Worm (Caenorhabditis elegans) whole organism, L3 larva: ENCODE measurements around the gene ceh-62.
A peak's percentile ranks its signal among the peaks of the same experiment; 100 is the strongest.

Experiments used
- ZK546.5 ChIP-seq: sonication (generic microtip); optimal IDR thresholded peaks from 2 replicates; lab custom pipeline; 2017; ENCODE audit warnings: missing biosample characterization, missing genetic modification characterization
- aly-2 ChIP-seq: fragments of 150-350 bp; optimal IDR thresholded peaks from 2 replicates; lab custom pipeline; 2014; ENCODE audit warnings: missing biosample characterization, missing genetic modification characterization
- ceh-16 ChIP-seq: sonication (generic microtip); optimal IDR thresholded peaks from 2 replicates; lab custom pipeline; 2017; ENCODE audit warnings: missing biosample characterization, missing genetic modification characterization
- ceh-28 ChIP-seq: fragments of 150-350 bp; optimal IDR thresholded peaks from 2 replicates; lab custom pipeline; 2014; ENCODE audit warnings: missing biosample characterization, missing genetic modification reagents, missing genetic modification characterization
- ceh-9 ChIP-seq: sonication (generic microtip); optimal IDR thresholded peaks from 2 replicates; lab custom pipeline; 2018; ENCODE audit warnings: missing biosample characterization, missing genetic modification characterization
- daf-12 ChIP-seq: fragments of 150-350 bp; optimal IDR thresholded peaks from 2 replicates; lab custom pipeline; 2014; ENCODE audit warnings: missing biosample characterization, missing genetic modification reagents, missing genetic modification characterization
- egl-27 ChIP-seq: sonication (generic microtip); optimal IDR thresholded peaks from 4 replicates; lab custom pipeline; 2017; ENCODE audit warnings: missing biosample characterization, missing genetic modification reagents, missing genetic modification characterization
- egl-5 ChIP-seq: fragments of 150-350 bp; optimal IDR thresholded peaks from 2 replicates; lab custom pipeline; 2017; ENCODE audit warnings: missing biosample characterization, missing genetic modification reagents, missing genetic modification characterization, inconsistent platforms
- elt-1 ChIP-seq: fragments of 150-350 bp; optimal IDR thresholded peaks from 2 replicates; lab custom pipeline; 2014; ENCODE audit warnings: missing biosample characterization, missing genetic modification characterization
- elt-2 ChIP-seq: sonication (generic microtip); optimal IDR thresholded peaks from 2 replicates; lab custom pipeline; 2016; ENCODE audit warnings: missing genetic modification reagents, mild to moderate bottlenecking, missing genetic modification characterization, missing compliant biosample characterization
- elt-3 ChIP-seq, 3 experiments: fragments of 150-350 bp in 1 of 3; sonication (generic microtip) in 2 of 3; optimal IDR thresholded peaks; 2 replicates in 2 of 3; 4 replicates in 1 of 3; lab custom pipeline; 2014 to 2017; ENCODE audit warnings: missing biosample characterization in 3 of 3, missing genetic modification characterization in 3 of 3
- fkh-10 ChIP-seq: sonication (generic microtip); optimal IDR thresholded peaks from 2 replicates; lab custom pipeline; 2017; ENCODE audit warnings: missing biosample characterization, missing genetic modification reagents, missing genetic modification characterization
- hmg-11 ChIP-seq: sonication (generic microtip); optimal IDR thresholded peaks from 2 replicates; lab custom pipeline; 2016; ENCODE audit warnings: missing genetic modification characterization, missing compliant biosample characterization
- jun-1 ChIP-seq: fragments of 150-350 bp; optimal IDR thresholded peaks from 2 replicates; lab custom pipeline; 2014; ENCODE audit warnings: missing biosample characterization, missing genetic modification reagents, missing genetic modification characterization
- lin-15B ChIP-seq: fragments of 150-350 bp; optimal IDR thresholded peaks from 2 replicates; lab custom pipeline; 2014; ENCODE audit warnings: missing biosample characterization, missing genetic modification characterization
- lin-39 ChIP-seq: fragments of 150-350 bp; optimal IDR thresholded peaks from 2 replicates; lab custom pipeline; 2018; ENCODE audit warnings: missing biosample characterization, missing genetic modification reagents, missing genetic modification characterization
- mml-1 ChIP-seq: fragments of 150-350 bp; sonication (generic microtip); optimal IDR thresholded peaks from 3 replicates; lab custom pipeline; 2014; ENCODE audit warnings: missing biosample characterization, missing genetic modification characterization
- nfya-1 ChIP-seq: sonication (generic microtip); optimal IDR thresholded peaks from 2 replicates; lab custom pipeline; 2017; ENCODE audit warnings: missing genetic modification characterization, mild to moderate bottlenecking, missing compliant biosample characterization, antibody characterized with exemption, moderate library complexity; ENCODE audit not compliant: insufficient read depth
- nhr-11 ChIP-seq: fragments of 150-350 bp; optimal IDR thresholded peaks from 2 replicates; lab custom pipeline; 2014; ENCODE audit warnings: missing biosample characterization, missing genetic modification characterization
- nhr-12 ChIP-seq: fragments of 150-350 bp; optimal IDR thresholded peaks from 2 replicates; lab custom pipeline; 2014; ENCODE audit warnings: missing biosample characterization, missing genetic modification characterization
- nhr-23 ChIP-seq: fragments of 150-350 bp; optimal IDR thresholded peaks from 2 replicates; lab custom pipeline; 2014; ENCODE audit warnings: missing biosample characterization, missing genetic modification reagents, missing genetic modification characterization
- nhr-237 ChIP-seq: fragments of 150-350 bp; optimal IDR thresholded peaks from 2 replicates; lab custom pipeline; 2014; ENCODE audit warnings: missing biosample characterization, missing genetic modification characterization
- nhr-25 ChIP-seq: sonication (generic microtip); optimal IDR thresholded peaks from 2 replicates; lab custom pipeline; 2017; ENCODE audit warnings: missing biosample characterization, missing genetic modification characterization
- nhr-43 ChIP-seq: sonication (generic microtip); optimal IDR thresholded peaks from 2 replicates; lab custom pipeline; 2016; ENCODE audit warnings: mild to moderate bottlenecking, missing genetic modification characterization, missing compliant biosample characterization; ENCODE audit not compliant: poor library complexity, severe bottlenecking
- nhr-67 ChIP-seq: fragments of 150-350 bp; optimal IDR thresholded peaks from 2 replicates; lab custom pipeline; 2014; ENCODE audit warnings: missing biosample characterization, missing genetic modification characterization
- nhr-76 ChIP-seq: fragments of 150-350 bp; sonication (generic microtip); optimal IDR thresholded peaks from 5 replicates; lab custom pipeline; 2014; ENCODE audit warnings: missing biosample characterization, missing genetic modification characterization
- nhr-77 ChIP-seq: fragments of 150-350 bp; optimal IDR thresholded peaks from 2 replicates; lab custom pipeline; 2014; ENCODE audit warnings: missing biosample characterization, missing genetic modification characterization
- pha-4 ChIP-seq: fragments of 150-350 bp; optimal IDR thresholded peaks from 2 replicates; lab custom pipeline; 2014; ENCODE audit warnings: missing biosample characterization, missing genetic modification reagents, missing genetic modification characterization
- pqm-1 ChIP-seq: fragments of 150-350 bp; optimal IDR thresholded peaks from 2 replicates; lab custom pipeline; 2017; ENCODE audit warnings: missing biosample characterization, missing genetic modification characterization, inconsistent platforms
- sea-2 ChIP-seq: fragments of 150-350 bp; sonication (generic microtip); optimal IDR thresholded peaks from 4 replicates; lab custom pipeline; 2014; ENCODE audit warnings: missing biosample characterization, missing genetic modification reagents, missing genetic modification characterization
- snpc-4 ChIP-seq: fragments of 150-350 bp; optimal IDR thresholded peaks from 2 replicates; lab custom pipeline; 2014; ENCODE audit warnings: missing biosample characterization, missing genetic modification characterization
- unc-39 ChIP-seq: sonication (generic microtip); optimal IDR thresholded peaks from 4 replicates; lab custom pipeline; 2017; ENCODE audit warnings: missing biosample characterization, missing genetic modification characterization
- unc-62 ChIP-seq: fragments of 150-350 bp; sonication (generic microtip); optimal IDR thresholded peaks from 4 replicates; lab custom pipeline; 2014; ENCODE audit warnings: missing biosample characterization, missing genetic modification reagents, missing genetic modification characterization
- zag-1 ChIP-seq: fragments of 150-350 bp; optimal IDR thresholded peaks from 2 replicates; lab custom pipeline; 2014; ENCODE audit warnings: missing biosample characterization, missing genetic modification characterization
- ztf-11 ChIP-seq: fragments of 150-350 bp; optimal IDR thresholded peaks from 2 replicates; lab custom pipeline; 2014; ENCODE audit warnings: missing biosample characterization, missing genetic modification characterization
- ztf-4 ChIP-seq: fragments of 150-350 bp; optimal IDR thresholded peaks from 2 replicates; lab custom pipeline; 2014; ENCODE audit warnings: missing biosample characterization, missing genetic modification characterization

The ceh-62 gene

DNA sequence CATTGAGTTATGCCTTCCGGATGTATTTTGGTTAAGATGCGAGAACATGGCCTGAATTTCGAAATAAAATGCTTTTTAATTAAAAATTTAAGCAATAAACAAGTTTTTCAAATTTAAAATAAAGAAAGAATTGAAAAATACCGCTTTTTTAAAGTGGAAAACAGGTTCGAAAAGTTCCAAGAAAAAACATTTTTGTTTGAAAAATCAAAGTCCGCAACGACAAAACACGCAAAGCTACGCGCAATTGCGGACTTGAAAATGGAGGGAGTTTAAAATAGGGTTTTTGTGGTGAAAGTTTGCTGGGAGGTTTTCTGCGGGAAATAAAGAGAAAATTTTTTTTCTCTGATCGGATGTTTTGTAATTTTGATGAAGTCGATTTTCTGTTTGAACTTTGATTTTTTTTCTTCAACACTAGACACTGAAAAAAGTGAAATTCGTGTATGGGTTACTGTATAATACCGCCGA, 7.1 kb upstream of the ceh-62 start, which contains the start of gene npp-19 (continued):
- TF ChIP-seq hmg-11 (tag; lab: Kevin White, UChicago) (peak; percentile 33), elt-1 (tag; lab: Kevin White, UChicago) (no peak), zag-1 (tag; lab: Kevin White, UChicago) (no peak), lin-15B (peak; percentile 59)

DNA sequence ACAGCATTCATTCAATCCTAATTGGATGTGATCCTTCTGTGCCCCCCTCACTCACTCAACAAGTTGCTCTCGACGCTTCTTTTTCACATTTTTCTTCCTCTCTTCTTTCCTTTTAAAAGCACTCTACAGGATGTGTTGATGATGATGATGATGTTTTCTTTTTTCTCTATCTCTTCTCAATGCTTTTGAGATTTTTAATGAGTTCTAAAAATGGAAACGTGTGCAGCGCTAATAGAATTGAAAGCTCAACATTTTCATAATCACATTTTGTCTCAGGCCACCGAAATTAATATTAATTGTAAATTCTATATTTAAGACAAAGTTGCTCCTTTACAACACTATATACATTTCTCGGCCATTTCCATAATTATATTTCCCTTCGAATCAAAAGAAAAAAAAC, 5.3 kb upstream of the ceh-62 start:
- TF ChIP-seq nhr-237 = no peak
- TF ChIP-seq nfya-1 = peak; percentile 4
- TF ChIP-seq nhr-23 = no peak
- no peak for TF ChIP-seq nhr-67 (tag; lab: Kevin White, UChicago)
- TF ChIP-seq sea-2 (GFP tag; lab: Kevin White, UChicago) = no peak
- TF ChIP-seq nhr-25 = no peak

DNA sequence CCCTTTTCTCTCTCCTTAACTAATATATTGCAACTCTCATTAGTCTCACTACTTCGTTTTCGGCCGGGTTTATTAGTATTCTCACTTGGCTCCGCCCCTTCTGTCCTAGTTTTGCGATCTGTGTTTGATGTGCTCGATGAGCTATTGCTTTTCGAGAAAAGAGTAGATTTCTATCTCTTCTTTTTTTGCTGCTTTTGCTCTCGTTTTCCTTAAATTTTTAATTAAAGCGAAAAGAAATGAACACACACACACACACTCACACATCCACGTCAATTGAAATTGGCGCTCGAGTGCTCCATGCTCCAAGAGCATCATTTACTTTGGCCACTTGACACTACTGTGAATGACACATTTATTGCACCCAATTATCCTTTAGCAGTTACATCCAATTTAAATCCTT, 1.1 kb upstream of the ceh-62 start:
- TF ChIP-seq unc-39 (tag; lab: Kevin White, UChicago) = no peak
- no peak for TF ChIP-seq nhr-67 (tag; lab: Kevin White, UChicago)
- TF ChIP-seq ceh-16 (tag; lab: Kevin White, UChicago) = peak; percentile 9
- no peak for TF ChIP-seq elt-3 (tag; optimal IDR thresholded peaks at IDR 0.05; lab: Kevin White, UChicago)
- no peak for TF ChIP-seq fkh-10 (GFP tag; lab: Kevin White, UChicago)

DNA sequence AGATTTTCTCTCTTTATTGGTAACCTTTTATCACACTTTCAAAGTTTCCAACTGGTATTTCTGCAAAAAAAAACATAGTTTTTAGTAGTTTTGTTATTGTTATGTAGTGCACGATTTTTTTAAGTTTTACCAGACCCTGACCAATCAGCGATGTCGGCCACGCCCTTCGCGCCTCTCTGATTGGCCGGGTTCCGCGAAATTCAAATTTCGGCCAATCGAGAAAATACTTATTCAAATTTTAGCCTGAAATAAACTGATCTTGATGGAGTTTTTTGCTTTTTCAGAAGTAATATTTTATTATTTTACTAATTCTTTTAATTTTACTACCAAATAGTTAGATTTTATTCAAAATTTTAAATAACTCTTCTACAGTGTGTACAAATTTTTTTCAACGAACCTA, 630 bp upstream of the ceh-62 start:
- TF ChIP-seq nfya-1 (peak; percentile 60), snpc-4 (tag; lab: Kevin White, UChicago) (no peak), pqm-1 (no peak)
- TF ChIP-seq, all 47 proteins: peak for 1

DNA sequence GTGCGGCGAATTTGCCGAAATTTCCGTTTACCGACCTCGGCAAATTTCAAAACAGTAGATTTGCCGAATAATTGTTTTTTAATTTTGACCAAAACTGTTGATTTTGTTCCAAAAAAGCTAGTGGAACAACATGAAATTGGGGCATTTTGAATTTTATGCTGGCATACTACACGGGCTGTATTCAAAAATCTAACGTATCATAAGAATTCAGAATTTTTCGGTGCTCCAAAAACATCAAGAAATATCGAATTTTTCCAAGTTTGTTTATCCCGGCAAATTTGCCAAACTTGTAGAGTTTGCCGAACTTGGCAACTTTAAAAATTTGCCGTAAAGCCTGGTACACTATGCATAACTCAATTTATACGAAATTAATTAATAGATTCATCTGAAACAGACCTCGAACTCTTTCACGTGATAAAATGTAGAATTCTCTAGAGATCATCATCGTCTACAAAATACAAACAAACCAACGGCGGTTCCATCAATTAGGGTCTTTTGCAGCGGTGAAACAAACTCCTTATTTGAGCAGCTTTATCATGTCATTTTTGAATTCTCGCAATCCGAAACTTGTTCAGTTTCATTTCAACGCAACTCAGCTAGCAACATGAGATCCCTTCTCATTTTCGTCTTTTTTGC, 3.3 kb downstream of the ceh-62 start, which contains the start of gene R06F6.14:
Gene R06F6.14, plus strand, starts transcription at position 586 of the 636 bp plus-strand sequence.
- TF ChIP-seq daf-12 (tag; lab: Kevin White, UChicago) (no peak), egl-27 (tag; lab: Kevin White, UChicago) (no peak), ceh-9 (tag; lab: Kevin White, UChicago) (no peak), nhr-12 (no peak), nhr-43 (tag; lab: Kevin White, UChicago) (no peak), nfya-1 (no peak), fkh-10 (GFP tag; lab: Kevin White, UChicago) (no peak), sea-2 (GFP tag; lab: Kevin White, UChicago) (no peak)

DNA sequence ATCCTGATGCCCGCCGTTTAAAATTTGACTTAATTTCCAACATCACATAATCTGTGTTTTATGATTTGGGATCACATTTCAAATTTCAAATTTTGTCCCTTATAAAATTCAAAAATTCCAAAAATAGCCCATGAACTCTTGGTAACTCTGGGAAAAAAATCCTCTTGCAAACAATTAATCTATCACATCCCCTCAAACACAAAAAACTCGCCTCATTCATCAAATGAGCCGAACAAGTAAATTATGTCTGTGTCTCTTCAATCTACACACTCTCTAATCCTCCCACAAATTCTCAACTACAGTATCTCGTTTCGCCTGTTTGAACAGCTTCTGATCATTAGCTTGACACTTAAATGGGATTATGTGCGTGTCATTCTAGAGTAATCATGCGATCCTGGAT, 5.2 kb downstream of the ceh-62 start, which contains the start of gene msrp-7:
Gene msrp-7, plus strand, starts transcription at position 301 of the 400 bp plus-strand sequence.
- TF ChIP-seq nhr-76 (tag; lab: Kevin White, UChicago) = no peak
- TF ChIP-seq nfya-1 = no peak
- TF ChIP-seq nhr-67 (tag; lab: Kevin White, UChicago) = no peak
- TF ChIP-seq ceh-16 (tag; lab: Kevin White, UChicago) = no peak
- TF ChIP-seq egl-27 (tag; lab: Kevin White, UChicago) = no peak
- no peak for TF ChIP-seq ztf-11 (tag; lab: Kevin White, UChicago)
- no peak for TF ChIP-seq elt-1 (tag; lab: Kevin White, UChicago)
- TF ChIP-seq nhr-237 = no peak
- TF ChIP-seq nhr-25 = no peak
- TF ChIP-seq daf-12 (tag; lab: Kevin White, UChicago) = no peak
- TF ChIP-seq pqm-1 = no peak
- no peak for TF ChIP-seq lin-15B
- no peak for TF ChIP-seq nhr-77
- no peak for TF ChIP-seq jun-1 (tag; lab: Kevin White, UChicago)
- no peak for TF ChIP-seq aly-2 (tag; lab: Kevin White, UChicago)
- no peak for TF ChIP-seq egl-5 (tag; lab: Kevin White, UChicago)
- TF ChIP-seq nhr-11 = no peak

DNA sequence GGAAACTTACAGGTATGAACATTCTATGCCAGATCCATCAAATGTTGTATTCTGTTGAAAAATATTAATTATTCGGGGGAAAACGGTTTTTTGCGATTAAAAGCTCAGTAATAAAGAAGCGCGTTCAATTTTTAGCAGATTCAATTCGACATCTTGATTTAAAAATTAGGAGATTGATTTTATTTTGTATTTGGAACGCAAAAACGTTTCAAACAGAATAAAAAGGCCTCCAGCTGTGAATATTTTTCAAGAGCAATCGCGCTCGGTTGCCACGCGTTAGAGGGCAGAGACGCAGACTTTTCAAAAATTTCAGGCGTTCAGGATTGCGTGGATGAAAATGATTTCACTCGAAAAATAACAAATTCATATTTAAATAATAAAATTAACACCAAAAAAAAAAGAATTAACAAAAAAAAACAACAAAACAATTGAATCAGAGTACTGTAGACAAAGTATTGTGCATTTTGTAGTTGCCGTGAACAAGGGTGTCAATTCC, 14.4 kb downstream of the ceh-62 start, which contains the start of gene R06F6.8:
Gene R06F6.8, minus strand, starts transcription at position 51 of the 496 bp plus-strand sequence.
- TF ChIP-seq egl-27 (tag; lab: Kevin White, UChicago) (no peak), nhr-76 (tag; lab: Kevin White, UChicago) (no peak), elt-3 (tag; optimal IDR thresholded peaks at IDR 0.05; lab: Kevin White, UChicago) (no peak), ztf-4 (tag; lab: Kevin White, UChicago) (no peak), mml-1 (no peak), egl-5 (tag; lab: Kevin White, UChicago) (no peak), unc-39 (tag; lab: Kevin White, UChicago) (no peak), snpc-4 (tag; lab: Kevin White, UChicago) (peak; percentile 20), elt-2 (no peak), lin-39 (tag; lab: Kevin White, UChicago) (peak; percentile 19), nfya-1 (peak; percentile 47), jun-1 (tag; lab: Kevin White, UChicago) (no peak), nhr-43 (tag; lab: Kevin White, UChicago) (no peak), ceh-28 (tag; lab: Kevin White, UChicago) (no peak), nhr-25 (no peak), nhr-11 (no peak), lin-15B (peak; percentile 50), ZK546.5 (tag; lab: Kevin White, UChicago) (no peak), daf-12 (tag; lab: Kevin White, UChicago) (no peak), nhr-23 (no peak), pha-4 (peak; percentile 32), unc-62 (no peak), ztf-11 (tag; lab: Kevin White, UChicago) (no peak)
